Fruit fly (Drosophila melanogaster) whole organism, embryonic: ENCODE data around the gene CG5921.

Source experiments
- Abd-B ChIP-seq: fragments of 200-800 bp; sonication (Bioruptor generic); optimal IDR thresholded peaks from 2 replicates; lab custom pipeline; 2018; ENCODE audit warnings: missing biosample characterization, mild to moderate bottlenecking, missing genetic modification characterization, moderate library complexity
- CG10321 ChIP-seq: fragments of 200-800 bp; sonication (Bioruptor generic); IDR thresholded peaks from 2 replicates; pipeline ENCODE4 v1.3.6; 2022; ENCODE audit warnings: missing biosample characterization, missing genetic modification characterization
- CG10959 ChIP-seq: fragments of 200-800 bp; sonication (Bioruptor generic); IDR thresholded peaks from 2 replicates; pipeline ENCODE4 v1.3.6; 2022; ENCODE audit warnings: missing biosample characterization, missing genetic modification characterization
- CG11247 ChIP-seq: fragments of 200-800 bp; sonication (Bioruptor generic); IDR thresholded peaks from 2 replicates; pipeline ENCODE4 v1.3.6; 2022; ENCODE audit warnings: missing biosample characterization, missing genetic modification characterization
- CG11560 ChIP-seq: fragments of 200-800 bp; sonication (Bioruptor generic); IDR thresholded peaks from 3 replicates; pipeline ENCODE4 v1.3.6; 2022; ENCODE audit warnings: missing biosample characterization, missing genetic modification characterization
- CG12071 ChIP-seq: fragments of 200-800 bp; sonication (Bioruptor generic); optimal IDR thresholded peaks from 3 replicates; lab custom pipeline; 2018; ENCODE audit warnings: missing biosample characterization, mild to moderate bottlenecking, missing genetic modification characterization
- CG12299 ChIP-seq: fragments of 200-800 bp; sonication (Bioruptor generic); optimal IDR thresholded peaks from 2 replicates; lab custom pipeline; 2018; ENCODE audit warnings: missing biosample characterization, mild to moderate bottlenecking, missing genetic modification characterization
- CG17361 ChIP-seq: fragments of 200-800 bp; sonication (Bioruptor generic); IDR thresholded peaks from 3 replicates; pipeline ENCODE4 v1.3.6; 2022; ENCODE audit warnings: missing biosample characterization, missing genetic modification characterization
- CG2116 ChIP-seq: fragments of 200-800 bp; sonication (Bioruptor generic); optimal IDR thresholded peaks from 3 replicates; lab custom pipeline; 2018; ENCODE audit warnings: missing biosample characterization, mild to moderate bottlenecking, missing genetic modification characterization
- CG32767 ChIP-seq: fragments of 200-800 bp; sonication (Bioruptor generic); IDR thresholded peaks from 2 replicates; pipeline ENCODE4 v1.3.6; 2022; ENCODE audit warnings: missing biosample characterization, missing genetic modification characterization
- CG33557 ChIP-seq: fragments of 200-800 bp; sonication (Bioruptor generic); optimal IDR thresholded peaks from 2 replicates; lab custom pipeline; 2019; ENCODE audit warnings: missing biosample characterization, mild to moderate bottlenecking, missing genetic modification characterization, moderate library complexity
- CG34422 ChIP-seq: fragments of 200-800 bp; sonication (Bioruptor generic); IDR thresholded peaks from 3 replicates; pipeline ENCODE4 v1.3.6; 2022; ENCODE audit warnings: missing biosample characterization, missing genetic modification characterization
- CG42726 ChIP-seq: fragments of 200-800 bp; sonication (Bioruptor generic); IDR thresholded peaks from 2 replicates; pipeline ENCODE4 v1.3.6; 2022; ENCODE audit warnings: missing biosample characterization, missing genetic modification characterization; ENCODE audit not compliant: partially characterized antibody
- CG4360 ChIP-seq: fragments of 200-800 bp; sonication (Bioruptor generic); IDR thresholded peaks from 2 replicates; pipeline ENCODE4 v1.3.6; 2022; ENCODE audit warnings: missing biosample characterization, missing genetic modification characterization
- CG4707 ChIP-seq: fragments of 200-800 bp; sonication (Bioruptor generic); optimal IDR thresholded peaks from 2 replicates; lab custom pipeline; 2018; ENCODE audit warnings: missing biosample characterization, mild to moderate bottlenecking, missing genetic modification characterization, moderate library complexity
- CG7556 ChIP-seq: fragments of 200-800 bp; sonication (Bioruptor generic); optimal IDR thresholded peaks from 2 replicates; lab custom pipeline; 2017; ENCODE audit warnings: missing biosample characterization, mild to moderate bottlenecking, missing genetic modification characterization
- CG9215 ChIP-seq: fragments of 200-800 bp; sonication (Bioruptor generic); IDR thresholded peaks from 2 replicates; pipeline ENCODE4 v1.3.6; 2022; ENCODE audit warnings: missing biosample characterization, missing genetic modification characterization
- Doc2 ChIP-seq: fragments of 200-800 bp; sonication (Bioruptor generic); IDR thresholded peaks from 2 replicates; pipeline ENCODE4 v1.3.6; 2022; ENCODE audit warnings: missing biosample characterization, missing genetic modification characterization
- Fer1 ChIP-seq: fragments of 200-800 bp; sonication (Bioruptor generic); optimal IDR thresholded peaks from 2 replicates; lab custom pipeline; 2017; ENCODE audit warnings: missing biosample characterization, mild to moderate bottlenecking, missing genetic modification characterization
- Fer2 ChIP-seq: fragments of 200-800 bp; sonication (Bioruptor generic); optimal IDR thresholded peaks from 2 replicates; lab custom pipeline; 2018; ENCODE audit warnings: missing biosample characterization, mild to moderate bottlenecking, missing genetic modification characterization, moderate library complexity
- Fer3 ChIP-seq: fragments of 200-800 bp; sonication (Bioruptor generic); optimal IDR thresholded peaks from 2 replicates; lab custom pipeline; 2018; ENCODE audit warnings: missing biosample characterization, mild to moderate bottlenecking, missing genetic modification characterization, moderate library complexity
- HLH3B ChIP-seq: fragments of 200-800 bp; sonication (Bioruptor generic); IDR thresholded peaks from 2 replicates; pipeline ENCODE4 v1.3.6; 2022; ENCODE audit warnings: missing biosample characterization, missing genetic modification characterization
- Hand ChIP-seq: fragments of 200-800 bp; sonication (Bioruptor generic); optimal IDR thresholded peaks from 2 replicates; lab custom pipeline; 2017; ENCODE audit warnings: mild to moderate bottlenecking, missing biosample characterization, missing genetic modification reagents, missing genetic modification characterization
- Hmx ChIP-seq: fragments of 200-800 bp; sonication (Bioruptor generic); optimal IDR thresholded peaks from 2 replicates; lab custom pipeline; 2016; ENCODE audit warnings: missing biosample characterization, missing genetic modification characterization
- NfI ChIP-seq: fragments of 200-800 bp; sonication (Bioruptor generic); optimal IDR thresholded peaks from 3 replicates; lab custom pipeline; 2018; ENCODE audit warnings: missing biosample characterization, mild to moderate bottlenecking, missing genetic modification characterization, moderate library complexity
- Optix ChIP-seq: fragments of 200-800 bp; sonication (Bioruptor generic); IDR thresholded peaks from 3 replicates; pipeline ENCODE4 v1.3.6; 2022; ENCODE audit warnings: missing biosample characterization, missing genetic modification characterization
- Six4 ChIP-seq: fragments of 200-800 bp; sonication (Bioruptor generic); optimal IDR thresholded peaks from 2 replicates; lab custom pipeline; 2016; ENCODE audit warnings: missing biosample characterization, missing genetic modification characterization
- Tbp ChIP-seq: fragments of >200 bp; optimal IDR thresholded peaks from 2 replicates; lab custom pipeline; 2018; ENCODE audit warnings: missing biosample characterization, missing genetic modification characterization
- Vsx1 ChIP-seq: fragments of 200-800 bp; sonication (Bioruptor generic); optimal IDR thresholded peaks from 2 replicates; lab custom pipeline; 2017; ENCODE audit warnings: missing biosample characterization, mild to moderate bottlenecking, missing genetic modification characterization, missing genetic modification reagents
- ase ChIP-seq: fragments of 200-800 bp; sonication (Bioruptor generic); IDR thresholded peaks from 3 replicates; pipeline ENCODE4 v1.3.6; 2022; ENCODE audit warnings: missing biosample characterization, missing genetic modification characterization
- bab2 ChIP-seq: fragments of 200-800 bp; sonication (Bioruptor generic); optimal IDR thresholded peaks from 2 replicates; lab custom pipeline; 2016; ENCODE audit warnings: missing biosample characterization, missing genetic modification characterization
- bbx ChIP-seq: fragments of 200-800 bp; sonication (Bioruptor generic); IDR thresholded peaks from 2 replicates; pipeline ENCODE4 v1.3.6; 2022; ENCODE audit warnings: missing biosample characterization, missing genetic modification characterization; ENCODE audit not compliant: partially characterized antibody
- cato ChIP-seq: fragments of 200-800 bp; sonication (Bioruptor generic); optimal IDR thresholded peaks from 2 replicates; lab custom pipeline; 2016; ENCODE audit warnings: missing biosample characterization, missing genetic modification characterization, borderline replicate concordance
- caup ChIP-seq: fragments of 200-800 bp; sonication (Bioruptor generic); optimal IDR thresholded peaks from 3 replicates; lab custom pipeline; 2017; ENCODE audit warnings: missing biosample characterization, mild to moderate bottlenecking, missing genetic modification characterization, moderate library complexity; ENCODE audit not compliant: severe bottlenecking
- croc ChIP-seq: fragments of 200-800 bp; sonication (Bioruptor generic); conservative IDR thresholded peaks from 3 replicates; pipeline ENCODE4 v1.3.6; 2022; ENCODE audit warnings: missing biosample characterization, missing genetic modification characterization
- dan ChIP-seq: fragments of 200-800 bp; sonication (Bioruptor generic); IDR thresholded peaks from 2 replicates; pipeline ENCODE4 v1.3.6; 2022; ENCODE audit warnings: missing biosample characterization, missing genetic modification characterization
- ewg ChIP-seq: fragments of 200-800 bp; sonication (Bioruptor generic); optimal IDR thresholded peaks from 3 replicates; lab custom pipeline; 2017; ENCODE audit warnings: mild to moderate bottlenecking, missing biosample characterization, missing genetic modification reagents, missing genetic modification characterization
- grn ChIP-seq: fragments of 200-800 bp; sonication (Bioruptor generic); optimal IDR thresholded peaks from 3 replicates; lab custom pipeline; 2017; ENCODE audit warnings: missing biosample characterization, missing genetic modification characterization
- gsb-n ChIP-seq: fragments of 200-800 bp; sonication (Bioruptor generic); optimal IDR thresholded peaks from 3 replicates; lab custom pipeline; 2018; ENCODE audit warnings: missing biosample characterization, mild to moderate bottlenecking, missing genetic modification characterization
- hkb ChIP-seq, 2 experiments: fragments of 200-800 bp in 1 of 2; fragments of >200 bp in 1 of 2; sonication (Bioruptor generic) in 1 of 2; IDR thresholded peaks in 1 of 2; optimal IDR thresholded peaks in 1 of 2; 2 replicates each; pipeline versions ENCODE4 v1.3.6 to Lab custom; 2017 to 2022; ENCODE audit warnings: missing biosample characterization in 1 of 2, missing genetic modification characterization in 1 of 2
- kay ChIP-seq: fragments of 200-800 bp; sonication (Bioruptor generic); optimal IDR thresholded peaks from 2 replicates; lab custom pipeline; 2016; ENCODE audit warnings: missing biosample characterization, missing genetic modification characterization
- onecut ChIP-seq: fragments of 200-800 bp; sonication (Bioruptor generic); IDR thresholded peaks from 2 replicates; pipeline ENCODE4 v1.3.6; 2022; ENCODE audit warnings: missing biosample characterization, missing genetic modification characterization
- otp ChIP-seq: fragments of 200-800 bp; sonication (Bioruptor generic); IDR thresholded peaks from 3 replicates; pipeline ENCODE4, ENCODE4 v1.3.6; 2022; ENCODE audit warnings: missing biosample characterization, missing genetic modification characterization
- pfk ChIP-seq: fragments of 200-800 bp; sonication (Bioruptor generic); optimal IDR thresholded peaks from 2 replicates; lab custom pipeline; 2018; ENCODE audit warnings: missing biosample characterization, mild to moderate bottlenecking, missing genetic modification characterization, moderate library complexity
- pum ChIP-seq: fragments of 200-800 bp; sonication (Bioruptor generic); optimal IDR thresholded peaks from 2 replicates; lab custom pipeline; 2016; ENCODE audit warnings: missing biosample characterization, missing genetic modification characterization
- row ChIP-seq: fragments of 200-800 bp; sonication (Bioruptor generic); IDR thresholded peaks from 3 replicates; pipeline ENCODE4 v1.3.6; 2022; ENCODE audit warnings: missing biosample characterization, missing genetic modification characterization
- sens ChIP-seq: fragments of 200-800 bp; sonication (Bioruptor generic); peaks from one replicate; lab custom pipeline; 2016; ENCODE audit warnings: missing biosample characterization, missing genetic modification characterization
- tgo ChIP-seq: fragments of 200-800 bp; sonication (Bioruptor generic); IDR thresholded peaks from 3 replicates; pipeline ENCODE4 v1.3.6; 2022; ENCODE audit warnings: missing biosample characterization, missing genetic modification characterization
- ttk ChIP-seq: fragments of 200-800 bp; sonication (Bioruptor generic); IDR thresholded peaks from 2 replicates; pipeline ENCODE4 v2.1.2; 2022; ENCODE audit warnings: missing biosample characterization, missing genetic modification characterization
- unc-4 ChIP-seq: fragments of 200-800 bp; sonication (Bioruptor generic); IDR thresholded peaks from 2 replicates; pipeline ENCODE4 v1.3.6; 2022; ENCODE audit warnings: missing biosample characterization, missing genetic modification characterization; ENCODE audit not compliant: partially characterized antibody
- wek ChIP-seq: fragments of 200-800 bp; sonication (Bioruptor generic); optimal IDR thresholded peaks from 3 replicates; lab custom pipeline; 2018; ENCODE audit warnings: missing biosample characterization, mild to moderate bottlenecking, missing genetic modification characterization, moderate library complexity

CG5921 gene

DNA sequence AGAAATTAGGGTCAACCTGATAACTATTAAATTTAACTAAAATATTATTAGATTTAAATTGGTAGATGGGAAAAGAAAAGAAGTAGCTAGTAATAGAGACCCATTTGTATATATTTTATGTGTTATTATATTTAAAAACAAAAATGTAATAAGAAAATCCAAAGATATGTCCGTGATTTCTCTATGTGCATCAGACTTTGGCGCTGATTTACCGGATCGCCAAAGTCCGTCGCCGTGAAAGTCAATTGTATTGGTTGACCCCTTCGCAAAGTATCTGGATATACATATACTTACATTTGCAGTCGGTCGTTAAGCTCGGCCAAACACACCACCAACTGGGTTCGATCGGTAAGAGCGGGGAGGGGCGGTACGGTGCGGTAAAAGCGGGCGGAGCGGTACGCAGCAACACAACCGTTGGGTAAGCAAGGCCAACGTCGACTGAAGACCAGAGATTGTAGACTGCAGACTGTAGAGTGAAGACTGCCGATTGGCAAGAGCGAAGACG, 26.5 kb downstream of the CG5921 start (continued):
- no peak for TF ChIP-seq wek (GFP tag; lab: Kevin White, UChicago)
- TF ChIP-seq Hand (GFP tag; lab: Kevin White, UChicago): no peak
- no peak for TF ChIP-seq pfk (GFP tag; lab: Kevin White, UChicago)
- no peak for TF ChIP-seq Fer3 (tag; lab: Kevin White, UChicago)
- TF ChIP-seq ttk (GFP tag; lab: Robert Waterston, UW): no peak
- TF ChIP-seq otp (GFP tag; lab: Robert Waterston, UW): no peak
- peak; percentile 2 for TF ChIP-seq CG12299 (tag; lab: Kevin White, UChicago)
- no peak for TF ChIP-seq CG34422 (GFP tag; lab: Robert Waterston, UW)
- TF ChIP-seq pum (GFP tag; lab: Kevin White, UChicago): no peak
- peak; percentile 23 for TF ChIP-seq sens
- no peak for TF ChIP-seq CG11560 (tag; lab: Robert Waterston, UW)
- no peak for TF ChIP-seq cato
- TF ChIP-seq CG11247: no peak
- no peak for TF ChIP-seq CG32767
- no peak for TF ChIP-seq Six4 (GFP tag; lab: Kevin White, UChicago)
- TF ChIP-seq NfI (GFP tag; lab: Kevin White, UChicago): no peak
- no peak for TF ChIP-seq CG10959 (GFP tag; lab: Robert Waterston, UW)
- no peak for TF ChIP-seq bbx
- peak; percentile 30 for TF ChIP-seq CG7556 (GFP tag; lab: Kevin White, UChicago)
- TF ChIP-seq CG9215 (GFP tag; lab: Robert Waterston, UW): no peak
- no peak for TF ChIP-seq CG42726 (GFP tag; lab: Robert Waterston, UW)
- 0 out of 3 replicates have a peak, but pooled peaks have one; percentile 43 for TF ChIP-seq CG17361
- no peak for TF ChIP-seq Doc2 (GFP tag; lab: Robert Waterston, UW)
- no peak for TF ChIP-seq tgo (GFP tag; lab: Robert Waterston, UW)
- TF ChIP-seq dan (GFP tag; lab: Robert Waterston, UW): no peak
- TF ChIP-seq ewg (GFP tag; lab: Kevin White, UChicago): peak; percentile 14
- TF ChIP-seq ase (GFP tag; lab: Robert Waterston, UW): no peak
- no peak for TF ChIP-seq CG12071 (GFP tag; lab: Kevin White, UChicago)
- TF ChIP-seq Tbp (GFP tag; lab: Kevin White, UChicago): no peak
- TF ChIP-seq kay (GFP tag; lab: Kevin White, UChicago): no peak
- TF ChIP-seq HLH3B (GFP tag; lab: Robert Waterston, UW): peak; percentile 15; the same call in 1 of the 2 replicates
- TF ChIP-seq unc-4 (GFP tag; lab: Robert Waterston, UW): no peak
- TF ChIP-seq croc (GFP tag; lab: Robert Waterston, UW): no peak
- TF ChIP-seq Hmx: no peak
- TF ChIP-seq gsb-n (tag; lab: Kevin White, UChicago): peak; percentile 42
- TF ChIP-seq caup: no peak
- no peak for TF ChIP-seq Fer2 (tag; lab: Kevin White, UChicago)
- no peak for TF ChIP-seq CG4360
- no peak for TF ChIP-seq onecut (GFP tag; lab: Robert Waterston, UW)
- peak; percentile 26 for TF ChIP-seq row (GFP tag; lab: Robert Waterston, UW)
- no peak for TF ChIP-seq Abd-B (GFP tag; lab: Kevin White, UChicago)
- TF ChIP-seq CG2116 (GFP tag; lab: Kevin White, UChicago): no peak
- no peak for TF ChIP-seq hkb (optimal IDR thresholded peaks at IDR 0.05; lab: Kevin White, UChicago)
- TF ChIP-seq hkb (GFP tag; IDR thresholded peaks at IDR 0.05; lab: Robert Waterston, UW): peak; percentile 26; the same call in 1 of the 2 replicates
- TF ChIP-seq bab2 (GFP tag; lab: Kevin White, UChicago): no peak
- TF ChIP-seq Optix (GFP tag; lab: Robert Waterston, UW): no peak
- no peak for TF ChIP-seq CG33557 (GFP tag; lab: Kevin White, UChicago)
- TF ChIP-seq CG10321: no peak
- TF ChIP-seq Fer1 (GFP tag; lab: Kevin White, UChicago): no peak
- TF ChIP-seq grn (GFP tag; lab: Kevin White, UChicago): no peak
- TF ChIP-seq Vsx1 (GFP tag; lab: Kevin White, UChicago): no peak
- TF ChIP-seq CG4707: no peak
